Worm (Caenorhabditis elegans): ENCODE results near the gene pxn-1.

The pxn-1 gene

DNA sequence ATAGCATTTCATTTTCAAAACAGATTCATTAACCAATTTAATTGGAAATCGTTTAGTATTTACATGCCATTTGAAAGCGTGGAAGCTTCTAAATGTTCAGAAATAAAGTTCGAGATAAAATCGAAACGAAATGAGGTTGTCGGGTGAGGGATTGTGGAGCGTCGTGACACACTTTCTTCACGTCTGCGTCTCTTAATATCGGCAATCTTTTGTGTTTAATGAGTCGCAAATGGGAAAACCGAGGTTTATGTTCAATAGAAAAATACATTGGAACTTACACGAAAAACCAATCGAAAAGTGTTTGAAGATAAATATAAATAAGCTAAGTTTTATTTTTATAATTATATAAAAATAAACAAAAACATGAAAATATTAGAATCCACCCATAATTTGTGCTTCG, 33.9 kb upstream of the pxn-1 start:
- TF ChIP-seq tbx-7 (tag; optimal IDR thresholded peaks at IDR 0.05): no peak
- TF ChIP-seq lin-11 (tag; optimal IDR thresholded peaks at IDR 0.05): no peak
- no peak for TF ChIP-seq pax-1 (tag; optimal IDR thresholded peaks at IDR 0.05)
- TF ChIP-seq fkh-6 (tag; optimal IDR thresholded peaks at IDR 0.05): no peak
- no peak for TF ChIP-seq ceh-19 (GFP tag; optimal IDR thresholded peaks at IDR 0.05)
- TF ChIP-seq elt-2 (tag; optimal IDR thresholded peaks at IDR 0.05): no peak
- TF ChIP-seq hlh-15 (tag; optimal IDR thresholded peaks at IDR 0.05): no peak
- no peak for TF ChIP-seq sox-4 (tag; optimal IDR thresholded peaks at IDR 0.05)
- no peak for TF ChIP-seq sox-2 (GFP tag; IDR thresholded peaks at IDR 0.05)
- TF ChIP-seq unc-55 (GFP tag; optimal IDR thresholded peaks at IDR 0.05): no peak
- TF ChIP-seq pros-1 (tag; optimal IDR thresholded peaks at IDR 0.05): no peak
- TF ChIP-seq ceh-45 (GFP tag; IDR thresholded peaks at IDR 0.05): no peak
- no peak for TF ChIP-seq K09A11.1 (tag; optimal IDR thresholded peaks at IDR 0.05; ENCODE audit: insufficient read depth)
- no peak for TF ChIP-seq hlh-8 (tag; optimal IDR thresholded peaks at IDR 0.05)
- no peak for TF ChIP-seq rnt-1 (tag; optimal IDR thresholded peaks at IDR 0.05)
- no peak for TF ChIP-seq mec-3 (tag; optimal IDR thresholded peaks at IDR 0.05; ENCODE audit: borderline replicate concordance)
- no peak for TF ChIP-seq pha-4 (tag; optimal IDR thresholded peaks at IDR 0.05)

DNA sequence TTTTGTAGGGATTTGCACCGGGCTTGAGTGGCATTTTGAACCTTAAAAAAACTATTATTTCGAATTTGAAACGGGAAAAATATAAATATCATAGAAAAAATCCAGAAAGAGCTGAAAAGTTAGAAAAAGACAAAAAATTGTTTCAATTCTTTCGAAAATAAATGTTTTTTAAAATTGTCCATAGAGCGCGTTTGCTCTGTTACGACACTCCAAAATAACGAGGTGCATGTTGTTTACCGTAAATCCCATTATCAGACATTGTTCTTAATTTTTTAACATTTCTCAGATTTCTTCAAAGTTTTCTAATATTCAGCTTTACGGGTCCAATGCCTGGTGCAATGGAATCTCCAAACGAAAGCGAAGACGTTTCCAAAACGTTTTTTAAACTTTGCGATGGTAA, 32.6 kb upstream of the pxn-1 start, which contains the start of the genes dnj-22 and natc-1:
Gene dnj-22 (minus strand): TSS at position 47 of the 400 bp plus-strand sequence.
Gene natc-1 (plus strand): TSS at position 286 of the 400 bp plus-strand sequence.
- TF ChIP-seq ceh-34 (tag; optimal IDR thresholded peaks at IDR 0.05) (peak; percentile 10), ceh-18 (tag; optimal IDR thresholded peaks at IDR 0.05) (peak; percentile 18), unc-42 (tag; optimal IDR thresholded peaks at IDR 0.05) (peak; percentile 95), ref-2 (tag; optimal IDR thresholded peaks at IDR 0.05) (no peak), unc-55 (GFP tag; optimal IDR thresholded peaks at IDR 0.05) (peak; percentile 34), C08G9.2 (tag; optimal IDR thresholded peaks at IDR 0.05) (no peak), pha-4 (tag; optimal IDR thresholded peaks at IDR 0.05) (no peak), ceh-31 (tag; optimal IDR thresholded peaks at IDR 0.05) (peak; percentile 70), dve-1 (tag; optimal IDR thresholded peaks at IDR 0.05) (peak; percentile 6), pax-1 (tag; optimal IDR thresholded peaks at IDR 0.05) (no peak), ceh-45 (GFP tag; IDR thresholded peaks at IDR 0.05) (no peak), nfya-1 (tag; optimal IDR thresholded peaks at IDR 0.05) (peak; percentile 57)

DNA sequence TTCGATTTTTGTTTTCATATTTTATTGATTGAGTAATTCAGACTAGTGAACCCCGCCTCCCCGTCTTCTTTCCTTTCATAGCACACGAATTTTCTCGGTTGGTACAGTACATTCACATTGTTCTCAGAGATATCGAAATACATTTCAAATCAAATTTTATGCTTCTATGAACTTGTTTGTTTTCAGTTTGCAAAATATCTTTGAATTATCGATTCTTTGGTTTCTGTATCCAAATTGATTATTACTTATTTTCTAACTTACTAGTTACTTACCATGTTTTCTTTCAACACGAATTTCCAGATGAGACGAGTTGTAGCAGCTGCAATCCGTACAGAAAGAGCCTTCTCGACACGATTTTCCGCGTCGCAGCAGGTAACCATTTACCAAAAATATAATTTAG, 29.3 kb upstream of the pxn-1 start, which contains the start of gene mrps-2:
Gene mrps-2 (plus strand): TSS at position 301 of the 400 bp plus-strand sequence.
- TF ChIP-seq pha-2 (tag; optimal IDR thresholded peaks at IDR 0.05): no peak
- TF ChIP-seq mec-3 (tag; optimal IDR thresholded peaks at IDR 0.05; ENCODE audit: borderline replicate concordance): no peak
- no peak for TF ChIP-seq T23F11.4 (GFP tag; optimal IDR thresholded peaks at IDR 0.05)
- TF ChIP-seq unc-55 (GFP tag; optimal IDR thresholded peaks at IDR 0.05): no peak
- TF ChIP-seq nhr-11 (tag; optimal IDR thresholded peaks at IDR 0.05): no peak
- TF ChIP-seq hlh-13 (GFP tag; optimal IDR thresholded peaks at IDR 0.05): no peak
- no peak for TF ChIP-seq ama-1 (optimal IDR thresholded peaks at IDR 0.05)
- no peak for TF ChIP-seq pag-3 (tag; optimal IDR thresholded peaks at IDR 0.05; ENCODE audit: borderline replicate concordance)
- TF ChIP-seq hlh-8 (tag; optimal IDR thresholded peaks at IDR 0.05): no peak
- TF ChIP-seq ceh-14 (tag; optimal IDR thresholded peaks at IDR 0.05): no peak

DNA sequence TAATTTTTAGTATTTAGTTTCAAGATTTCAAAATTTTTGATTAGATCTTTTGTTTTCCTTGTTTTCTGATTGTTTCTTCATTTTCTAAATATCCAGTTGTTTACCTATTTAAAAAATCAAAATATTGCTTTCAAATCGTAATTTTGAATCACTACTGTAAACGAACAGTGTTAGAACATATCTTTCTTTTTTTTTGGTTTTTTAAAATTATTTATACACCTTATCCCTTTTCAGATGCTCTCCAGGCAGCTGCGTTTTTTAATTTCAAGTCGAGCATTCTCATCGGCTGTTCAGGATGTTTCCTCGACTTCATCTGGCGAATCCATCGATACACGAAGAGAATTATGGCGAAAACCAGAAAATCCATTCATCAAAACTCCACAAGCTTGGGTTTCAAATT, 27.7 kb upstream of the pxn-1 start, which contains the start of gene mrpl-4:
Gene mrpl-4 (plus strand): TSS at position 235 of the 400 bp plus-strand sequence.
- no peak for TF ChIP-seq ceh-31 (tag; optimal IDR thresholded peaks at IDR 0.05)
- TF ChIP-seq pha-2 (tag; optimal IDR thresholded peaks at IDR 0.05): no peak
- no peak for TF ChIP-seq dve-1 (tag; optimal IDR thresholded peaks at IDR 0.05)
- TF ChIP-seq elt-4 (tag; optimal IDR thresholded peaks at IDR 0.05): no peak
- no peak for TF ChIP-seq che-1 (tag; optimal IDR thresholded peaks at IDR 0.05)
- TF ChIP-seq odd-2 (tag; optimal IDR thresholded peaks at IDR 0.05): no peak
- TF ChIP-seq ceh-9 (tag; optimal IDR thresholded peaks at IDR 0.05): no peak
- no peak for TF ChIP-seq Y22D7AL.16 (tag; optimal IDR thresholded peaks at IDR 0.05)

All from whole organism, late embryonic.